Worm (Caenorhabditis elegans) whole organism, late embryonic: Measurements from ENCODE around the gene F41E7.2.

ENCODE experiments used
- F13H6.1 ChIP-seq: sonication (generic microtip); optimal IDR thresholded peaks from 2 replicates; lab custom pipeline; 2016; ENCODE audit warnings: missing genetic modification characterization, missing compliant biosample characterization
- K02D7.2 ChIP-seq: sonication (generic microtip); optimal IDR thresholded peaks from 2 replicates; lab custom pipeline; 2017; ENCODE audit warnings: mild to moderate bottlenecking, missing genetic modification characterization, missing compliant biosample characterization
- ceh-45 ChIP-seq: fragments of 200-800 bp; sonication (Bioruptor generic); IDR thresholded peaks from 2 replicates; pipeline ENCODE4 v1.3.6; 2022; ENCODE audit warnings: missing genetic modification reagents, missing genetic modification characterization, missing compliant biosample characterization
- ceh-48 ChIP-seq: sonication (generic microtip); optimal IDR thresholded peaks from 2 replicates; lab custom pipeline; 2016; ENCODE audit warnings: missing genetic modification characterization, inconsistent platforms, missing compliant biosample characterization
- dmd-4 ChIP-seq: sonication (generic microtip); optimal IDR thresholded peaks from 2 replicates; lab custom pipeline; 2016; ENCODE audit warnings: borderline replicate concordance, missing genetic modification characterization, missing compliant biosample characterization
- elt-2 ChIP-seq: sonication (generic microtip); optimal IDR thresholded peaks from 2 replicates; lab custom pipeline; 2016; ENCODE audit warnings: missing genetic modification reagents, missing genetic modification characterization, missing compliant biosample characterization
- ets-4 ChIP-seq: sonication (generic microtip); optimal IDR thresholded peaks from 2 replicates; lab custom pipeline; 2016; ENCODE audit warnings: missing genetic modification characterization, missing compliant biosample characterization
- pha-4 ChIP-seq: fragments of 150-350 bp; optimal IDR thresholded peaks from 2 replicates; lab custom pipeline; 2018; ENCODE audit warnings: missing biosample characterization, missing genetic modification reagents, missing genetic modification characterization
- rnt-1 ChIP-seq: sonication (generic microtip); optimal IDR thresholded peaks from 2 replicates; lab custom pipeline; 2016; ENCODE audit warnings: missing genetic modification characterization, missing compliant biosample characterization
- sdc-2 ChIP-seq: sonication (generic microtip); optimal IDR thresholded peaks from 2 replicates; lab custom pipeline; 2016; ENCODE audit warnings: missing genotype, missing genetic modification characterization, missing compliant biosample characterization

ce11 chrX:10285634-10286033, 12.1 kb downstream of the F41E7.2 start, which contains the start of gene npr-6:
- TF ChIP-seq rnt-1 (tag; lab: Kevin White, UChicago) (no peak), ceh-48 (no peak), F13H6.1 (tag; lab: Kevin White, UChicago) (no peak), pha-4 (tag; lab: Kevin White, UChicago) (no peak), K02D7.2 (tag; lab: Kevin White, UChicago) (no peak), ceh-45 (GFP tag; lab: Robert Waterston, UW) (no peak), dmd-4 (tag; lab: Kevin White, UChicago) (no peak), ets-4 (tag; lab: Kevin White, UChicago) (no peak), sdc-2 (tag; lab: Kevin White, UChicago) (no peak), elt-2 (tag; lab: Kevin White, UChicago) (no peak)
